Worm (Caenorhabditis elegans): ENCODE results near the gene ZK105.14.
"Not testable (repeated sequence)": the region's sequence is repeated elsewhere in the genome, so short reads cannot be mapped to it uniquely, and the experiment has no call there.

Gene ZK105.14

ce11 chrV:7703536-7703935, 18.3 kb downstream of the ZK105.14 start, which contains the start of gene srsx-40:
Gene srsx-40, minus strand, starts transcription at chrV:7703636.
- TF ChIP-seq ztf-22 (GFP tag; optimal IDR thresholded peaks at IDR 0.05); ztf-18 (tag; optimal IDR thresholded peaks at IDR 0.05); aptf-3 (GFP tag; IDR thresholded peaks at IDR 0.05): not testable (repeated sequence)

- TF ChIP-seq hlh-26 (GFP tag; conservative IDR thresholded peaks at IDR 0.05) (no peak), ceh-79 (tag; optimal IDR thresholded peaks at IDR 0.05) (no peak), aptf-3 (GFP tag; IDR thresholded peaks at IDR 0.05) (no peak), lin-40 (tag; optimal IDR thresholded peaks at IDR 0.05) (no peak), ztf-28 (GFP tag; IDR thresholded peaks at IDR 0.05) (no peak), unc-62 (GFP tag; optimal IDR thresholded peaks at IDR 0.05) (no peak), F33H1.4 (GFP tag; IDR thresholded peaks at IDR 0.05) (no peak), snpc-3.4 (tag; optimal IDR thresholded peaks at IDR 0.05) (no peak), F55B11.4 (tag; optimal IDR thresholded peaks at IDR 0.05; ENCODE audit: borderline replicate concordance, insufficient read depth) (no peak), atf-7 (tag; optimal IDR thresholded peaks at IDR 0.05) (no peak), tlf-1 (GFP tag; optimal IDR thresholded peaks at IDR 0.05) (no peak), rpc-1 (optimal IDR thresholded peaks at IDR 0.05) (no peak), rpc-1 (tag; optimal IDR thresholded peaks at IDR 0.05) (no peak), athp-1 (tag; optimal IDR thresholded peaks at IDR 0.05) (no peak), attf-6 (GFP tag; IDR thresholded peaks at IDR 0.05) (no peak), pha-4 (tag; optimal IDR thresholded peaks at IDR 0.05) (no peak), rec-8 (tag; optimal IDR thresholded peaks at IDR 0.05) (no peak), dox-1 (GFP tag; IDR thresholded peaks at IDR 0.05) (no peak), dpl-1 (GFP tag; optimal IDR thresholded peaks at IDR 0.05) (no peak), hsf-1 (GFP tag; IDR thresholded peaks at IDR 0.05) (no peak)
These were observed 25.0 kb downstream of the ZK105.14 start, which contains the start of gene ZK105.3 for ce11 chrV:7696842-7697241. Gene ZK105.3, plus strand, starts transcription at chrV:7697142.

ce11 chrV:7693394-7693793, 28.5 kb downstream of the ZK105.14 start, which contains the start of gene C12D5.10:
Gene C12D5.10, minus strand, starts transcription at chrV:7693494.
- TF ChIP-seq K12H6.12 (tag; optimal IDR thresholded peaks at IDR 0.05) (no peak), hlh-26 (GFP tag; conservative IDR thresholded peaks at IDR 0.05) (no peak), F49E8.2 (tag; optimal IDR thresholded peaks at IDR 0.05; ENCODE audit: insufficient read depth) (no peak), nhr-179 (tag; optimal IDR thresholded peaks at IDR 0.05) (no peak), F55B11.4 (tag; optimal IDR thresholded peaks at IDR 0.05; ENCODE audit: borderline replicate concordance, insufficient read depth) (no peak), lag-1 (GFP tag; IDR thresholded peaks at IDR 0.05) (no peak), bed-1 (GFP tag; IDR thresholded peaks at IDR 0.05) (no peak)

- no peak for TF ChIP-seq hrde-1 (tag; optimal IDR thresholded peaks at IDR 0.05; ENCODE audit: borderline replicate concordance)
- TF ChIP-seq fkh-3 (tag; optimal IDR thresholded peaks at IDR 0.05), result no peak
- no peak for TF ChIP-seq lag-1 (GFP tag; IDR thresholded peaks at IDR 0.05)
- TF ChIP-seq F22D6.2 (tag; optimal IDR thresholded peaks at IDR 0.05), result no peak
- TF ChIP-seq K12H6.12 (tag; optimal IDR thresholded peaks at IDR 0.05), result no peak
- no peak for TF ChIP-seq lin-26 (GFP tag; IDR thresholded peaks at IDR 0.05)
- TF ChIP-seq sdz-38 (tag; optimal IDR thresholded peaks at IDR 0.05), result no peak
- no peak for TF ChIP-seq ama-1 (optimal IDR thresholded peaks at IDR 0.05)
- no peak for TF ChIP-seq ama-1 (GFP tag; optimal IDR thresholded peaks at IDR 0.05)
- TF ChIP-seq C17E4.6 (GFP tag; IDR thresholded peaks at IDR 0.05), result no peak
- TF ChIP-seq nhr-179 (tag; optimal IDR thresholded peaks at IDR 0.05), result no peak
- TF ChIP-seq lin-35 (GFP tag; optimal IDR thresholded peaks at IDR 0.05), result no peak
- no peak for TF ChIP-seq mes-4 (tag; optimal IDR thresholded peaks at IDR 0.05)
- TF ChIP-seq hlh-26 (GFP tag; conservative IDR thresholded peaks at IDR 0.05), result no peak
- no peak for TF ChIP-seq ztf-28 (GFP tag; IDR thresholded peaks at IDR 0.05)
- no peak for TF ChIP-seq attf-6 (GFP tag; IDR thresholded peaks at IDR 0.05)
- no peak for TF ChIP-seq snpc-1.1 (tag; optimal IDR thresholded peaks at IDR 0.05; ENCODE audit: insufficient read depth)
- TF ChIP-seq F57C9.4 (tag; optimal IDR thresholded peaks at IDR 0.05), result no peak
These were observed 31.2 kb downstream of the ZK105.14 start for ce11 chrV:7690637-7691036.
